In genomic region chr3R:8860126-8861059, dm6 we compare ENCODE assay signal across 5 fruit fly cellular contexts.
A peak's percentile ranks its signal among the peaks of the same experiment; 100 is the strongest.
TF ChIP-seq lines count a peak whose summit lies in the region.

No protein-coding gene starts in this region.

- no peak for TF ChIP-seq CTCF in whole organism, embryonic (GFP tag; optimal IDR thresholded peaks at IDR 0.05; lab: Kevin White, UChicago)

TF ChIP-seq in whole organism, adult, 20 proteins besides CTCF, POLR2A, EP300 and RAD21:
- no peak for TF ChIP-seq bab1 (GFP tag; optimal IDR thresholded peaks at IDR 0.05; lab: Kevin White, UChicago)
- peak; percentile 74 for TF ChIP-seq kay (GFP tag; lab: Kevin White, UChicago; ENCODE audit: borderline replicate concordance)

TF ChIP-seq in whole organism, embryonic, 481 proteins besides CTCF, POLR2A, EP300 and RAD21:
- TF ChIP-seq Dek (tag; optimal IDR thresholded peaks at IDR 0.05; lab: Kevin White, UChicago) (no peak), ci (GFP tag; IDR thresholded peaks at IDR 0.05; lab: Robert Waterston, UW) (0 out of 3 replicates have a peak, but pooled peaks have one; percentile 24), vvl (GFP tag; IDR thresholded peaks at IDR 0.05; lab: Robert Waterston, UW) (peak; percentile 23; the same call in 1 of the 2 replicates), zen (tag; optimal IDR thresholded peaks at IDR 0.05; lab: Kevin White, UChicago) (no peak), gce (GFP tag; IDR thresholded peaks at IDR 0.05; lab: Robert Waterston, UW) (0 out of 3 replicates have a peak, but pooled peaks have one; percentile 11), Side (GFP tag; optimal IDR thresholded peaks at IDR 0.05; lab: Kevin White, UChicago) (no peak), CG6791 (GFP tag; IDR thresholded peaks at IDR 0.05; lab: Robert Waterston, UW; ENCODE audit: partially characterized antibody) (0 out of 3 replicates have a peak, but pooled peaks have one; percentile 9), Blimp-1 (GFP tag; optimal IDR thresholded peaks at IDR 0.05; lab: Kevin White, UChicago) (peak; percentile 55), kni (GFP tag; optimal IDR thresholded peaks at IDR 0.05; lab: Kevin White, UChicago) (peak; percentile 84), Ets65A (GFP tag; lab: Kevin White, UChicago) (peak; percentile 40)

TF ChIP-seq in whole organism, prepupa, 60 proteins besides CTCF, POLR2A, EP300 and RAD21 (continues in another document):
- no peak for TF ChIP-seq CG3032 (tag; optimal IDR thresholded peaks at IDR 0.05; lab: Kevin White, UChicago)
- TF ChIP-seq Sox15 (GFP tag; optimal IDR thresholded peaks at IDR 0.05; lab: Kevin White, UChicago) = no peak
- TF ChIP-seq Sox102F (GFP tag; optimal IDR thresholded peaks at IDR 0.05; lab: Kevin White, UChicago) = peak; percentile 52
- 0 out of 2 replicates have a peak, but pooled peaks have one; percentile 11 for TF ChIP-seq CG15336 (GFP tag; IDR thresholded peaks at IDR 0.05; lab: Robert Waterston, UW)
- no peak for TF ChIP-seq cyc (GFP tag; optimal IDR thresholded peaks at IDR 0.05; lab: Kevin White, UChicago)
- peak; percentile 4 for TF ChIP-seq CG32006 (GFP tag; optimal IDR thresholded peaks at IDR 0.05; lab: Kevin White, UChicago)
- no peak for TF ChIP-seq CG1621 (tag; optimal IDR thresholded peaks at IDR 0.05; lab: Kevin White, UChicago)
- peak; percentile 26 for TF ChIP-seq CG6792 (GFP tag; optimal IDR thresholded peaks at IDR 0.05; lab: Kevin White, UChicago)
- TF ChIP-seq CG31627 (GFP tag; optimal IDR thresholded peaks at IDR 0.05; lab: Kevin White, UChicago) = peak; percentile 6
- TF ChIP-seq Ets21C (GFP tag; optimal IDR thresholded peaks at IDR 0.05; lab: Kevin White, UChicago) = no peak
- TF ChIP-seq spab (GFP tag; optimal IDR thresholded peaks at IDR 0.05; lab: Kevin White, UChicago) = no peak
- TF ChIP-seq Lpt (GFP tag; optimal IDR thresholded peaks at IDR 0.05; lab: Kevin White, UChicago) = no peak
- peak; percentile 45 for TF ChIP-seq Eip93F (GFP tag; optimal IDR thresholded peaks at IDR 0.05; lab: Kevin White, UChicago)
- TF ChIP-seq lz (GFP tag; optimal IDR thresholded peaks at IDR 0.05; lab: Kevin White, UChicago) = peak; percentile 24
- TF ChIP-seq CG11294 (GFP tag; IDR thresholded peaks at IDR 0.05; lab: Robert Waterston, UW) = no peak
- no peak for TF ChIP-seq eg (GFP tag; IDR thresholded peaks at IDR 0.05; lab: Robert Waterston, UW)
- TF ChIP-seq CG11902 (GFP tag; optimal IDR thresholded peaks at IDR 0.05; lab: Kevin White, UChicago) = no peak
- peak; percentile 79 for TF ChIP-seq Eip78C (GFP tag; lab: Kevin White, UChicago)
- peak; percentile 27 for TF ChIP-seq CG8632 (GFP tag; optimal IDR thresholded peaks at IDR 0.05; lab: Kevin White, UChicago)
- TF ChIP-seq salr (GFP tag; optimal IDR thresholded peaks at IDR 0.05; lab: Kevin White, UChicago) = no peak
- no peak for TF ChIP-seq ss (GFP tag; optimal IDR thresholded peaks at IDR 0.05; lab: Kevin White, UChicago)
- TF ChIP-seq CG8319 (GFP tag; optimal IDR thresholded peaks at IDR 0.05; lab: Kevin White, UChicago) = no peak
- TF ChIP-seq CG11762 (GFP tag; optimal IDR thresholded peaks at IDR 0.05; lab: Kevin White, UChicago; ENCODE audit: insufficient read depth) = no peak
- peak; percentile 23 for TF ChIP-seq acj6 (GFP tag; optimal IDR thresholded peaks at IDR 0.05; lab: Kevin White, UChicago)
- TF ChIP-seq esn (GFP tag; optimal IDR thresholded peaks at IDR 0.05; lab: Kevin White, UChicago) = peak; percentile 63
- 0 out of 3 replicates have a peak, but pooled peaks have one; percentile 23 for TF ChIP-seq CG6163 (GFP tag; IDR thresholded peaks at IDR 0.05; lab: Robert Waterston, UW)
- no peak for TF ChIP-seq Hr4 (GFP tag; optimal IDR thresholded peaks at IDR 0.05; lab: Kevin White, UChicago)

TF ChIP-seq in whole organism, pupa, 21 proteins besides CTCF, POLR2A, EP300 and RAD21:
- TF ChIP-seq Pif1A (GFP tag; optimal IDR thresholded peaks at IDR 0.05; lab: Kevin White, UChicago) (peak; percentile 11), fd96Ca (GFP tag; IDR thresholded peaks at IDR 0.05; lab: Robert Waterston, UW) (peak; percentile 9; the same call in 1 of the 3 replicates), D1 (tag; optimal IDR thresholded peaks at IDR 0.05; lab: Kevin White, UChicago) (no peak)

TF ChIP-seq in whole organism, wandering third instar larva, 38 proteins besides CTCF, POLR2A, EP300 and RAD21:
- TF ChIP-seq br (GFP tag; optimal IDR thresholded peaks at IDR 0.05; lab: Kevin White, UChicago) = peak; percentile 37
- TF ChIP-seq psq (GFP tag; optimal IDR thresholded peaks at IDR 0.05; lab: Kevin White, UChicago) = peak; percentile 53
- TF ChIP-seq Hnf4 (GFP tag; optimal IDR thresholded peaks at IDR 0.05; lab: Kevin White, UChicago) = no peak
- no peak for TF ChIP-seq Dif (GFP tag; optimal IDR thresholded peaks at IDR 0.05; lab: Kevin White, UChicago; ENCODE audit: partially characterized antibody)
- TF ChIP-seq h (GFP tag; optimal IDR thresholded peaks at IDR 0.05; lab: Kevin White, UChicago) = peak; percentile 50
- TF ChIP-seq foxo (GFP tag; optimal IDR thresholded peaks at IDR 0.05; lab: Kevin White, UChicago) = peak in 1 of 2 experiments; percentile 53
- TF ChIP-seq OdsH (GFP tag; optimal IDR thresholded peaks at IDR 0.05; lab: Kevin White, UChicago) = peak; percentile 67
- no peak for TF ChIP-seq CG32264 (GFP tag; optimal IDR thresholded peaks at IDR 0.05; lab: Kevin White, UChicago)
- TF ChIP-seq Rel (GFP tag; optimal IDR thresholded peaks at IDR 0.05; lab: Kevin White, UChicago) = no peak
- TF ChIP-seq Rel (tag; optimal IDR thresholded peaks at IDR 0.05; lab: Kevin White, UChicago) = peak; percentile 94
- peak; percentile 24 for TF ChIP-seq Sp1 (GFP tag; optimal IDR thresholded peaks at IDR 0.05; lab: Kevin White, UChicago)
- peak; percentile 57 for TF ChIP-seq fru (GFP tag; optimal IDR thresholded peaks at IDR 0.05; lab: Kevin White, UChicago)
- no peak for TF ChIP-seq Hr78 (GFP tag; optimal IDR thresholded peaks at IDR 0.05; lab: Kevin White, UChicago)
- TF ChIP-seq rgr (GFP tag; optimal IDR thresholded peaks at IDR 0.05; lab: Kevin White, UChicago) = peak; percentile 40
- peak; percentile 28 for TF ChIP-seq ey (GFP tag; optimal IDR thresholded peaks at IDR 0.05; lab: Kevin White, UChicago)
- no peak for TF ChIP-seq Abd-B (GFP tag; optimal IDR thresholded peaks at IDR 0.05; lab: Kevin White, UChicago)
- no peak for TF ChIP-seq woc (GFP tag; optimal IDR thresholded peaks at IDR 0.05; lab: Kevin White, UChicago)
- no peak for TF ChIP-seq jim (GFP tag; optimal IDR thresholded peaks at IDR 0.05; lab: Kevin White, UChicago)
- TF ChIP-seq sage (GFP tag; optimal IDR thresholded peaks at IDR 0.05; lab: Kevin White, UChicago) = peak; percentile 45
- TF ChIP-seq HLH106 (tag; optimal IDR thresholded peaks at IDR 0.05; lab: Kevin White, UChicago) = peak; percentile 2
- TF ChIP-seq Vsx2 (GFP tag; optimal IDR thresholded peaks at IDR 0.05; lab: Kevin White, UChicago; ENCODE audit: partially characterized antibody) = no peak
